Fruit fly (Drosophila melanogaster): ENCODE measurements around the gene Pop2.

DNA sequence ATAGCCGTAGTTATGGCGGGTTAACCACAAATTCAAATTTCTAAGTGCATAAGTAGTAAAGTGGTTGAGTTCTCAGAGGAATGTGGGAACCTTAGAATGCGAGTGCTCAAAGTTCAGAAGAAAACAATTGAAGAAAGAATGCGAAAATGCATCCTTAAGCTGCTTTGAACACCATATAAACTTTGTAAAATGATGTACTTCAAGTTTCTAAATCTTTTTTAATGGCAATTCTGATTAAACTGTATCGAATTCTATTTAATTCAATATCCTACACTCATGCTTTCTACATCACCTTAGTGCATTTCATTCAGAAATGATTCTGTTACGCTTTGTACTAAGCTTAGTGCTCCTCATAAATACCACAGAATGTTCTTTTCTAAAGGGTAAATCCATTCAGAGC is 29.5 kb upstream of the Pop2 start, which contains the start of gene CG43993:
- TF ChIP-seq CG8478 (optimal IDR thresholded peaks at IDR 0.05) (no peak), CTCF (optimal IDR thresholded peaks at IDR 0.05) (no peak)
